Worm (Caenorhabditis elegans) whole organism, early embryonic: ENCODE measurements around the gene dylt-3.

Experiments
- B0310.2 ChIP-seq: sonication (generic microtip); optimal IDR thresholded peaks from 2 replicates; lab custom pipeline; 2016; ENCODE audit warnings: mild to moderate bottlenecking, missing genetic modification characterization, missing compliant biosample characterization
- F13C5.2 ChIP-seq: sonication (generic microtip); optimal IDR thresholded peaks from 2 replicates; lab custom pipeline; 2017; ENCODE audit warnings: mild to moderate bottlenecking, missing genetic modification characterization, inconsistent platforms, missing compliant biosample characterization
- ama-1 ChIP-seq: fragments of 150-350 bp; optimal IDR thresholded peaks from 2 replicates; lab custom pipeline; 2014
- ceh-13 ChIP-seq: fragments of 200-800 bp; sonication (Bioruptor generic); optimal IDR thresholded peaks from 2 replicates; lab custom pipeline; 2018; ENCODE audit warnings: mild to moderate bottlenecking, missing genetic modification characterization, missing compliant biosample characterization
- ets-7 ChIP-seq: sonication (generic microtip); optimal IDR thresholded peaks from 2 replicates; lab custom pipeline; 2016; ENCODE audit warnings: missing genotype, missing genetic modification characterization, missing compliant biosample characterization
- flt-1 ChIP-seq: fragments of 200-800 bp; sonication (Bioruptor generic); IDR thresholded peaks from 2 replicates; pipeline ENCODE4 v1.3.6; 2022; ENCODE audit warnings: missing genetic modification characterization, missing compliant biosample characterization
- hmbx-1 ChIP-seq: sonication (generic microtip); optimal IDR thresholded peaks from 2 replicates; lab custom pipeline; 2016; ENCODE audit warnings: mild to moderate bottlenecking, missing genetic modification characterization, missing compliant biosample characterization
- hnd-1 ChIP-seq: sonication (generic microtip); optimal IDR thresholded peaks from 2 replicates; lab custom pipeline; 2016; ENCODE audit warnings: missing genetic modification characterization, missing compliant biosample characterization
- sea-1 ChIP-seq: fragments of 200-800 bp; sonication (Bioruptor generic); conservative IDR thresholded peaks from 2 replicates; pipeline ENCODE4 v1.3.6; 2022; ENCODE audit warnings: missing genetic modification characterization, missing compliant biosample characterization
- tbx-11 ChIP-seq: fragments of 200-800 bp; sonication (Bioruptor generic); IDR thresholded peaks from 2 replicates; pipeline ENCODE4 v1.3.6; 2022; ENCODE audit warnings: missing genetic modification characterization, missing compliant biosample characterization
- tra-4 ChIP-seq: sonication (generic microtip); optimal IDR thresholded peaks from 2 replicates; lab custom pipeline; 2017; ENCODE audit warnings: missing genetic modification characterization, missing compliant biosample characterization

ce11 chrII:8170374-8170773, 11.2 kb upstream of the dylt-3 start, which contains the start of gene T05C12.11:
- TF ChIP-seq ets-7 (tag; lab: Kevin White, UChicago), result no peak
- no peak for TF ChIP-seq hnd-1 (tag; lab: Kevin White, UChicago)
- TF ChIP-seq sea-1 (GFP tag; lab: Robert Waterston, UW), result no peak
- TF ChIP-seq ceh-13 (GFP tag; lab: Kevin White, UChicago), result no peak
- no peak for TF ChIP-seq B0310.2 (tag; lab: Kevin White, UChicago)
- TF ChIP-seq tra-4 (tag; lab: Kevin White, UChicago), result no peak
- TF ChIP-seq flt-1 (GFP tag; lab: Robert Waterston, UW), result no peak
- TF ChIP-seq ama-1 (lab: Kevin White, UChicago), result no peak
- TF ChIP-seq hmbx-1, result no peak
- no peak for TF ChIP-seq tbx-11 (GFP tag; lab: Robert Waterston, UW)
- no peak for TF ChIP-seq F13C5.2
